Worm (Caenorhabditis elegans): ENCODE measurements around the gene nhr-205.

The nhr-205 gene

DNA sequence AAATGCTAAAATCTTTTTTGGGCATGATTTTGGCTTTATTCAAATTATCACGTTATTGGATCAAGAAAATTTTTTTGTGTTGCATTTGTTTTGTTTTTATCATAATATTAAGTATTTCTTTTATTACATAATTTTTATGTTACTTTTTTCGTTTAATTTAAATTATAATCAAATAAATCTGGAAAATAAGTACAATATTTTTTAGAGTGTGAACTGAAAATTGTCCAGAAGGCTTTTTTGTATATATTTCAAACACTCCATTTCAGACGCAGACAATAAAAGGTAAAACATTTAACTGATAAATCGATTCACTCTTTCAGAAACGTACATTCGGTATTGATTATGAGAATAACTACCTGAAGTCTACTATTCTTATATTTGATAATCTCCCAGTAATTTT lies 25.7 kb upstream of the nhr-205 start, which contains the start of gene C08B6.11:
TSS of gene C08B6.11 (plus strand) at position 301 of the 400 bp plus-strand sequence.
- TF ChIP-seq med-1 (GFP tag; optimal IDR thresholded peaks at IDR 0.05; ENCODE audit: insufficient read depth) (no peak), T22C8.4 (GFP tag; IDR thresholded peaks at IDR 0.05) (no peak), klf-2 (GFP tag; conservative IDR thresholded peaks at IDR 0.05) (no peak), cog-1 (tag; optimal IDR thresholded peaks at IDR 0.05) (no peak), flt-1 (GFP tag; IDR thresholded peaks at IDR 0.05) (no peak)

DNA sequence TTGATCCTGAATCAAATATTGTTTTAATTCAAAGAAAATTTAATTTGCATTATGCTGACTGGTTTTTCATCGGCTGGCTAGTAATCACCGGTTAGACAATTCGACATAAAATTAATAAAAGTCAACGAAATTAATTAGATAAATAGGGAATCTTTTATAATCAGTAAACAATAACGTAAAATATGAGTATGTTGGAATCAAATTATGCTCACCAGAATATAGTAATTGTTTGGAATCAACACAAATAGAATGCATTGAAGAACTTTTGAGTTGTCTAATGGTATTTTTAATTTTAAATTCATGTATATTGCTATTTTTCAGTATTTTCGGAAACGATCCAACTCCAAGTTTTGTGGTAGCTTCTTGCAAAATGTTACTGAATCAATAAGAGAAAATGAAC lies 23.8 kb upstream of the nhr-205 start, which contains the start of gene C08B6.2:
TSS of gene C08B6.2 (plus strand) at position 301 of the 400 bp plus-strand sequence.
- TF ChIP-seq ref-1 (GFP tag; conservative IDR thresholded peaks at IDR 0.05), result no peak
- no peak for TF ChIP-seq ztf-23 (GFP tag; IDR thresholded peaks at IDR 0.05)
- TF ChIP-seq ztf-29 (GFP tag; IDR thresholded peaks at IDR 0.05), result no peak
- TF ChIP-seq klf-2 (GFP tag; conservative IDR thresholded peaks at IDR 0.05), result no peak
- no peak for TF ChIP-seq med-1 (GFP tag; optimal IDR thresholded peaks at IDR 0.05; ENCODE audit: insufficient read depth)
- TF ChIP-seq tab-1 (GFP tag; IDR thresholded peaks at IDR 0.05), result no peak

DNA sequence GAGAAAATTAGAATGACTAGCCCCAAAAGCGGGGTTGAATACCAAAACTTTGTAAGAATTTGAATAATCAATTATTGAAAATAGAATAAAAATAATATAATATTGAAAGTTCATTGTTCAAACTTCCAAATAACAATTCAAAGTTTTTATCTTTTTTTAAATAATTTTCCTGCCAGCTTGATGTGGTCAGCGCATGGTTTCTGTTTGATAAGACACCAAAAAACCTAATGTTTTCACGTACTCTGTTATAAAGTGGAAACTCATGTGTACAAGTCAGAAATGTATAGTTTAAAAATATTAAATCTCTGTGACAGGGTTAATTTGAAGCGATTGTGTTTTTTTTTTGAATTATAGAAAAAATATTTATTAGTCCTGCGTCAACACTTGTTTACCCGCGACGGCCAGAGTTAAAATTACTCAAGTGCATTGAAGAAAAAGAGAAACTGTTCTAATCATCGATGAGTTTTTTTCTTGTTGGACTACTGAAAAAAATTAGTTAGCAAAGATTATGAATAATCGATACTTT lies 23.3 kb upstream of the nhr-205 start, which contains the start of gene ugt-17:
TSS of gene ugt-17 (minus strand) at position 180 of the 526 bp plus-strand sequence.
- no peak for TF ChIP-seq med-1 (GFP tag; optimal IDR thresholded peaks at IDR 0.05; ENCODE audit: insufficient read depth)
- no peak for TF ChIP-seq flt-1 (GFP tag; IDR thresholded peaks at IDR 0.05)
- no peak for TF ChIP-seq ztf-29 (GFP tag; IDR thresholded peaks at IDR 0.05)
- no peak for TF ChIP-seq tab-1 (GFP tag; IDR thresholded peaks at IDR 0.05)
- no peak for TF ChIP-seq T22C8.4 (GFP tag; IDR thresholded peaks at IDR 0.05)

DNA sequence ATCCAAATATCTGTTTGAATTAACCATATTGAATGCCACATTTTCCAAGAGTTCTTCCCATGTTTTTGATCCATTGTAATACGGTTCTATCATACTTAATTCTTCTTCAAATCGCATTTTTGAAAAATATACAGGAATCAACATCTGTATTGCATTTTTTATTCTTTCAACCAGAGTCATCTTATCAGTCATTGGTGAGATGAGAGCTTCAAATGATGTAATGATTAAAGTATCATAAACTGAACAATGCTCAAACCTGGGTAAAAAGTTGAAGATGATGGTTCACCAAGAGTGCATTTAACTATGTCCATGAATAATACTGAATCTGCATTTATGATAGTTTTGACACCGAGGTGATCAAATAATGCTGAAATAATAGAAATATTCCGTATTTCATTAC lies 22.2 kb upstream of the nhr-205 start:
- TF ChIP-seq tab-1 (GFP tag; IDR thresholded peaks at IDR 0.05) (no peak), flt-1 (GFP tag; IDR thresholded peaks at IDR 0.05) (no peak), klf-2 (GFP tag; conservative IDR thresholded peaks at IDR 0.05) (no peak), ztf-29 (GFP tag; IDR thresholded peaks at IDR 0.05) (no peak), ref-1 (GFP tag; conservative IDR thresholded peaks at IDR 0.05) (no peak), ztf-23 (GFP tag; IDR thresholded peaks at IDR 0.05) (no peak), med-1 (GFP tag; optimal IDR thresholded peaks at IDR 0.05; ENCODE audit: insufficient read depth) (no peak), cog-1 (tag; optimal IDR thresholded peaks at IDR 0.05) (no peak), T22C8.4 (GFP tag; IDR thresholded peaks at IDR 0.05) (no peak)

DNA sequence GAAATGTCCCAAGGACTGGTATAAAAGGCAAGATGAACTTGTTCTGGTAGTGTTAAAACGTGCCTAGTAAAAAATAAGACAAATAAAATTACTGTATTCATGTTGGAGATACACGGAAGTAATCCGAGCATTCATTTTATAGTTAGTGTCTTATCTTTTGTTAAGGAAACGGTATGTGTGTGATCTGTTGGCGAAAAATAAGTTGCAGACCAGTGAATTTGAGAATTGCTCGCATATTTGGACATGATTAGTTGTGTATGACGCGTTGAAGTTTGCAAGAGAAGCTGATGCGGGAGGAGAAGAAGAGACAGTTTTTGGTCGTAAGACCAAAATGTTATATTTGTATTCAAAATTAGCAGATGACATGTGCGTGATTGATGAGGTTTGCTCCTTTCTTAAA lies 20.3 kb upstream of the nhr-205 start, which contains the start of gene C08B6.14:
TSS of gene C08B6.14 (minus strand) at position 101 of the 400 bp plus-strand sequence.
- TF ChIP-seq ztf-23 (GFP tag; IDR thresholded peaks at IDR 0.05), result no peak
- TF ChIP-seq ref-1 (GFP tag; conservative IDR thresholded peaks at IDR 0.05), result no peak
- no peak for TF ChIP-seq ztf-29 (GFP tag; IDR thresholded peaks at IDR 0.05)
- TF ChIP-seq tab-1 (GFP tag; IDR thresholded peaks at IDR 0.05), result no peak
- TF ChIP-seq flt-1 (GFP tag; IDR thresholded peaks at IDR 0.05), result no peak
- TF ChIP-seq T22C8.4 (GFP tag; IDR thresholded peaks at IDR 0.05), result no peak
- no peak for TF ChIP-seq cog-1 (tag; optimal IDR thresholded peaks at IDR 0.05)
- no peak for TF ChIP-seq med-1 (GFP tag; optimal IDR thresholded peaks at IDR 0.05; ENCODE audit: insufficient read depth)
- TF ChIP-seq klf-2 (GFP tag; conservative IDR thresholded peaks at IDR 0.05), result no peak

DNA sequence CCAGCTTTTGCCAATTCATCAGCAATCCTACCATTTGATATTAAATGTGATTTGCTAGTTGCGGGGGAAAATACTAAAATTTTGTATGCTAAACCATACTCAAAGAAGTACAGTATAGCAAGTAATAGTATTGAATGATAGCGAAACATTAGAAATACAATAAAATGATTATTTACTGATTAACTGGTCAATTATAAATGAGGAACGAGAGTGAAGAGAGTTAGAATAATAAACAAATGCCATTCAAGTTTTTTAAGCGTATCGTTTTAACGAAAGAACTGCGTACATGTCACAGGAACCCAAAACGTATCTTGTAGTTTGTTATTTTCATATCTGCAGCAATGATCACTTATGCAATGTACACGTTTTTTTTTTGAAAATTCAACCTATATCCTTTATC lies 16.9 kb upstream of the nhr-205 start, which contains the start of gene ugt-47:
TSS of gene ugt-47 (minus strand) at position 169 of the 400 bp plus-strand sequence.
- no peak for TF ChIP-seq tab-1 (GFP tag; IDR thresholded peaks at IDR 0.05)
- TF ChIP-seq ref-1 (GFP tag; conservative IDR thresholded peaks at IDR 0.05), result no peak
- TF ChIP-seq ztf-29 (GFP tag; IDR thresholded peaks at IDR 0.05), result no peak
- TF ChIP-seq klf-2 (GFP tag; conservative IDR thresholded peaks at IDR 0.05), result no peak
- no peak for TF ChIP-seq flt-1 (GFP tag; IDR thresholded peaks at IDR 0.05)
- TF ChIP-seq ztf-23 (GFP tag; IDR thresholded peaks at IDR 0.05), result no peak
- TF ChIP-seq med-1 (GFP tag; optimal IDR thresholded peaks at IDR 0.05; ENCODE audit: insufficient read depth), result no peak
- no peak for TF ChIP-seq cog-1 (tag; optimal IDR thresholded peaks at IDR 0.05)
- TF ChIP-seq T22C8.4 (GFP tag; IDR thresholded peaks at IDR 0.05), result no peak

DNA sequence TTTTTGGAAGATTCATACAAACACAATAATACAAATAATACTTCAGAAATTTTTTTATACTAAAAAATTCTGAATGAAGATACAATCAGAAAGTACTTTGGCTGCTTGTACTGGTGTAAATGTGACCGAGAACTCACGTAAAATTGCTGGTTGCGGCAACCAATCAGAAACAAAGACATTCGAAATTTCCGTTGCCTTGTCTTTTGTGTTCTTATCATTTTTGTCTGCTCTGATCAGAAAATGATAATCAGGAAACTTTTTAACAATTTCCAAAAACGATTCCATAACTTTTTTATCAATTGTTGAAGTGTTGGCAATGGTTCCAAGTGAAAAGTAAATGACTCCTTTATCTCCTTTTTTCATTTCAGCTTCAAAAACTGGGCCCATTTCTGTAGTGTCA lies 15.4 kb upstream of the nhr-205 start:
- TF ChIP-seq klf-2 (GFP tag; conservative IDR thresholded peaks at IDR 0.05) (no peak), tab-1 (GFP tag; IDR thresholded peaks at IDR 0.05) (no peak), ref-1 (GFP tag; conservative IDR thresholded peaks at IDR 0.05) (no peak)

DNA sequence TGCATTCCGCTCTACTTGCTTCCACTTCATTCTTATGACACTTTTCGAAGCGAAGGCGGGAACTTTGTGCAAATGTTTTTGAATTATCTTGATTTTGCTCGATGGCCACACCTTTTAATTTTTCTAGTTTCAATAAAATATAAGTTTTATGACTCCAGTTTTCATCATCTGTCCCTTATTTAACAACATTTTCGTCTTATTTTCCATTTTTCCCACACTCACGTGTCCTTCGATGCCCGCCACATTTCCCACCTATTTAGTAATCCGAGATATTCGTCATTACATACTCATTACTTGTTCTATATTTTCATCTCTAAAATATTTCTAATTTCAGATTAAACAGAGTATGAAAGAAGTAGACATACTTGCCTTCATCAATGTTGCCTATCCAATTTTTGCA lies 12.8 kb upstream of the nhr-205 start, which contains the start of gene srd-49:
TSS of gene srd-49 (plus strand) at position 301 of the 400 bp plus-strand sequence.
- TF ChIP-seq klf-2 (GFP tag; conservative IDR thresholded peaks at IDR 0.05) (no peak), T22C8.4 (GFP tag; IDR thresholded peaks at IDR 0.05) (no peak), cog-1 (tag; optimal IDR thresholded peaks at IDR 0.05) (no peak), flt-1 (GFP tag; IDR thresholded peaks at IDR 0.05) (no peak), ref-1 (GFP tag; conservative IDR thresholded peaks at IDR 0.05) (no peak), ztf-29 (GFP tag; IDR thresholded peaks at IDR 0.05) (no peak), ztf-23 (GFP tag; IDR thresholded peaks at IDR 0.05) (no peak), med-1 (GFP tag; optimal IDR thresholded peaks at IDR 0.05; ENCODE audit: insufficient read depth) (no peak), tab-1 (GFP tag; IDR thresholded peaks at IDR 0.05) (no peak)

DNA sequence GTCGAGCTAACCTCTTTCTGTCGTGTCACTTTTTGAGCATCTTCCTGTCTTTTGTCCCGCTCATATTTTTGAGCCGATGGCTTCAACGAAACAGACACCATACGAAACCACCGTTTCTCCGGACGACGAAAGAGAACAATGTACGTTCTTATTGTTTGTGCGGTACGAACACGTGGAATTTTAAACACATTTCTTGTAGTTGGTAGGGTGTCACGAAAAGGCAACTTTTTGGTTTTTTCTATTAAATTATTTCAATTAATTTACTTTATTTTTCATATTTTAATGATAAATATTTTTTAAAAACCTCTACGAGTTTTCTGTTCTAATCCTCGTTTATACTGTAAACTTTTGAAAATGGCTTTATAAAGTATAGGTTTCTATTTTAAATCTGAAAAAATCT lies 9.6 kb upstream of the nhr-205 start, which contains the start of gene R04B5.11:
TSS of gene R04B5.11 (minus strand) at position 101 of the 400 bp plus-strand sequence.
- TF ChIP-seq tab-1 (GFP tag; IDR thresholded peaks at IDR 0.05), result no peak
- TF ChIP-seq flt-1 (GFP tag; IDR thresholded peaks at IDR 0.05), result no peak
- TF ChIP-seq klf-2 (GFP tag; conservative IDR thresholded peaks at IDR 0.05), result no peak
- no peak for TF ChIP-seq T22C8.4 (GFP tag; IDR thresholded peaks at IDR 0.05)
- TF ChIP-seq ref-1 (GFP tag; conservative IDR thresholded peaks at IDR 0.05), result no peak
- no peak for TF ChIP-seq med-1 (GFP tag; optimal IDR thresholded peaks at IDR 0.05; ENCODE audit: insufficient read depth)
- no peak for TF ChIP-seq ztf-23 (GFP tag; IDR thresholded peaks at IDR 0.05)
- no peak for TF ChIP-seq ztf-29 (GFP tag; IDR thresholded peaks at IDR 0.05)
- no peak for TF ChIP-seq cog-1 (tag; optimal IDR thresholded peaks at IDR 0.05)

DNA sequence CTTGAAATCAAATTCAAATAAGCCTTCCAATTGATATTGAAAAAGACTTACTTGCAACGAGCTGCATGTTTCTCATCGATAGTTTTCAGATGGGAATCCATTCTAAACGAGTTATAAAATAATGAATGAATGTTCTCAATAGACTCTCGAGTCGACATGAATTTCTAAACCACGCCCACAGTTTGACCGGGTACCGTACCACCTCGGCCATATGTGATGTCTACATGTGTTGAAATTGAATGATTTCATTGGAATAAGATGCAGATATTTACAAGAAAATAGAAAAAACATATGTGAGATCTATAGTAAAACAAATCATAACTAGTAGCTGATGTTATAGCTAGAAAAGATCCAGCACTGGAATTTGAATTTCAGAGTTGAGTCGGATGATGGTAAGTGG lies 8.9 kb upstream of the nhr-205 start, which contains the start of gene R04B5.7:
TSS of gene R04B5.7 (minus strand) at position 101 of the 400 bp plus-strand sequence.
- TF ChIP-seq med-1 (GFP tag; optimal IDR thresholded peaks at IDR 0.05; ENCODE audit: insufficient read depth), result no peak
- no peak for TF ChIP-seq tab-1 (GFP tag; IDR thresholded peaks at IDR 0.05)
- TF ChIP-seq flt-1 (GFP tag; IDR thresholded peaks at IDR 0.05), result no peak
- no peak for TF ChIP-seq ztf-29 (GFP tag; IDR thresholded peaks at IDR 0.05)
- no peak for TF ChIP-seq ztf-23 (GFP tag; IDR thresholded peaks at IDR 0.05)
- no peak for TF ChIP-seq cog-1 (tag; optimal IDR thresholded peaks at IDR 0.05)
- no peak for TF ChIP-seq ref-1 (GFP tag; conservative IDR thresholded peaks at IDR 0.05)
- no peak for TF ChIP-seq klf-2 (GFP tag; conservative IDR thresholded peaks at IDR 0.05)
- TF ChIP-seq T22C8.4 (GFP tag; IDR thresholded peaks at IDR 0.05), result no peak

Measured in whole organism, midembryonic.